Worm (Caenorhabditis elegans) whole organism, L4/young adult: Measurements from ENCODE around the gene C05E11.2.

Experiments used
- W03F9.2 ChIP-seq: fragments of 150-350 bp; optimal IDR thresholded peaks from 2 replicates; lab custom pipeline; 2014; ENCODE audit warnings: missing biosample characterization, missing genetic modification characterization
- him-1 ChIP-seq: sonication (generic microtip); optimal IDR thresholded peaks from 2 replicates; lab custom pipeline; 2016; ENCODE audit warnings: missing genotype, missing genetic modification reagents, missing genetic modification characterization, missing compliant biosample characterization

- TF ChIP-seq him-1 (no peak), W03F9.2 (tag; lab: Kevin White, UChicago) (no peak)
Measured at ce11 chrX:4588462-4588861, 1.7 kb downstream of the C05E11.2 start, which contains the start of gene lnp-1.
